Worm (Caenorhabditis elegans) whole organism, young adult: ENCODE measurements around the gene nmr-2.

Experiments used
- B0261.1 ChIP-seq: sonication (generic microtip); optimal IDR thresholded peaks from 2 replicates; lab custom pipeline; 2016; ENCODE audit warnings: mild to moderate bottlenecking, missing genetic modification characterization, moderate library complexity, missing compliant biosample characterization
- F57C9.4 ChIP-seq: sonication (generic microtip); optimal IDR thresholded peaks from 2 replicates; lab custom pipeline; 2017; ENCODE audit warnings: mild to moderate bottlenecking, missing genetic modification characterization, missing compliant biosample characterization
- attf-5 ChIP-seq: fragments of 200-800 bp; sonication (Bioruptor generic); optimal IDR thresholded peaks from 2 replicates; lab custom pipeline; 2018; ENCODE audit warnings: mild to moderate bottlenecking, missing genetic modification characterization, missing compliant biosample characterization
- ceh-91 ChIP-seq: fragments of 200-800 bp; sonication (Bioruptor generic); IDR thresholded peaks from 2 replicates; pipeline ENCODE4 v1.3.6; 2022; ENCODE audit warnings: missing genetic modification reagents, missing genetic modification characterization, missing compliant biosample characterization
- die-1 ChIP-seq: sonication (generic microtip); optimal IDR thresholded peaks from 2 replicates; lab custom pipeline; 2016; ENCODE audit warnings: missing genotype, mild to moderate bottlenecking, missing genetic modification characterization, missing compliant biosample characterization
- gei-17 ChIP-seq: fragments of 200-800 bp; sonication (Bioruptor generic); optimal IDR thresholded peaks from 2 replicates; lab custom pipeline; 2018; ENCODE audit warnings: mild to moderate bottlenecking, missing genetic modification characterization, missing compliant biosample characterization
- lin-40 ChIP-seq: sonication (generic microtip); optimal IDR thresholded peaks from 2 replicates; lab custom pipeline; 2016; ENCODE audit warnings: missing genetic modification characterization, mild to moderate bottlenecking, missing compliant biosample characterization, missing genotype, missing genetic modification reagents
- rcor-1 ChIP-seq: fragments of 200-800 bp; sonication (Bioruptor generic); IDR thresholded peaks from 2 replicates; pipeline ENCODE4 v1.3.6; 2022; ENCODE audit warnings: missing genetic modification reagents, missing genetic modification characterization, missing compliant biosample characterization
- snpc-4 ChIP-seq, 5 experiments: fragments of 150-350 bp in 1 of 5; sonication (generic microtip) in 4 of 5; optimal IDR thresholded peaks; 2 replicates each; lab custom pipeline; 2014 to 2018; ENCODE audit warnings: missing genetic modification characterization in 5 of 5, missing biosample characterization in 3 of 5, antibody characterized with exemption in 2 of 5, mild to moderate bottlenecking in 2 of 5, missing compliant biosample characterization in 2 of 5, missing genotype in 2 of 5, moderate library complexity in 2 of 5, missing genetic modification reagents in 1 of 5
- unc-130 ChIP-seq: sonication (generic microtip); optimal IDR thresholded peaks from 2 replicates; lab custom pipeline; 2016; ENCODE audit warnings: missing genetic modification reagents, missing genetic modification characterization, missing compliant biosample characterization
- ztf-6 ChIP-seq: fragments of 200-800 bp; sonication (Bioruptor generic); IDR thresholded peaks from 2 replicates; pipeline ENCODE4 v1.3.6; 2022; ENCODE audit warnings: missing genetic modification reagents, missing genetic modification characterization, missing compliant biosample characterization

DNA sequence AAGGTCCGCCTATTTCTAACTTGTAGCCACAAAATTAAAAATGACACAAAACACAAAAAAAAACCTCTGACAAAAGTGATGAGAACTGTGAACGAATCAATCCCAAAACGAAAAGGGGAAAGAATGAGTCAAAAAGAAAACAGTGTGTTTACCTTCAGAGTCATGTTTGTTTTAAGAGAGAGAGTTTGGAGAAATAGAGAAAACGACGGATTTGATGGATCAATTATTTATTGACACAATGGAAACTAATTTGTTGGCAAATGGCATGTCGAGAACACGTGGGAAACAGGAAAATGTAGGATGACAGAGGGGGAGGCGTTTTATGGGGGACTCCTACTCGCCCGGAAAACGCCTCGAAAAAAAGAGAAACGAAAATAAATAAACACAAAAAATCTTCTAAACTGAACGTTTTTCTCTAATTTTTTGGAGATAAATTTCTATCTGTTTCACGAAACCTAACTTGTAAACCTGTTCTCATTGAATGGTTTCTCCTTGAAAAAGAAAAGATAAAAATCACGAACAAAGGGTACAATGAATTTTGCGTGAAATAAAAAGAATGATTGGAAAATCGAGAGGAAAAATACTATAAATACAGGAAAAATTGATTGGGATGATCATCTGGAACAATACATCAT is 5.5 kb upstream of the nmr-2 start:
- no peak for TF ChIP-seq snpc-4 (GFP tag; optimal IDR thresholded peaks at IDR 0.05; lab: Kevin White, UChicago)
- no peak for TF ChIP-seq snpc-4 (tag; optimal IDR thresholded peaks at IDR 0.05; lab: Kevin White, UChicago)
- TF ChIP-seq ceh-91, result no peak
- no peak for TF ChIP-seq unc-130 (GFP tag; lab: Kevin White, UChicago)
- TF ChIP-seq F57C9.4 (tag; lab: Kevin White, UChicago), result no peak
- TF ChIP-seq rcor-1 (GFP tag; lab: Robert Waterston, UW), result no peak
- no peak for TF ChIP-seq gei-17 (GFP tag; lab: Kevin White, UChicago)
- no peak for TF ChIP-seq die-1 (tag; lab: Kevin White, UChicago)
- no peak for TF ChIP-seq lin-40
- no peak for TF ChIP-seq B0261.1 (tag; lab: Kevin White, UChicago)
- no peak for TF ChIP-seq ztf-6 (GFP tag; lab: Robert Waterston, UW)
- TF ChIP-seq attf-5 (GFP tag; lab: Kevin White, UChicago), result no peak
